Worm (Caenorhabditis elegans) whole organism, late embryonic: ENCODE data around the gene ZK632.14.

ENCODE experiments used
- C08G9.2 ChIP-seq: sonication (generic microtip); optimal IDR thresholded peaks from 2 replicates; lab custom pipeline; 2016; ENCODE audit warnings: mild to moderate bottlenecking, missing genetic modification characterization, moderate library complexity, missing compliant biosample characterization
- elt-2 ChIP-seq: sonication (generic microtip); optimal IDR thresholded peaks from 2 replicates; lab custom pipeline; 2016; ENCODE audit warnings: missing genetic modification reagents, missing genetic modification characterization, missing compliant biosample characterization
- rnt-1 ChIP-seq: sonication (generic microtip); optimal IDR thresholded peaks from 2 replicates; lab custom pipeline; 2016; ENCODE audit warnings: missing genetic modification characterization, missing compliant biosample characterization

DNA sequence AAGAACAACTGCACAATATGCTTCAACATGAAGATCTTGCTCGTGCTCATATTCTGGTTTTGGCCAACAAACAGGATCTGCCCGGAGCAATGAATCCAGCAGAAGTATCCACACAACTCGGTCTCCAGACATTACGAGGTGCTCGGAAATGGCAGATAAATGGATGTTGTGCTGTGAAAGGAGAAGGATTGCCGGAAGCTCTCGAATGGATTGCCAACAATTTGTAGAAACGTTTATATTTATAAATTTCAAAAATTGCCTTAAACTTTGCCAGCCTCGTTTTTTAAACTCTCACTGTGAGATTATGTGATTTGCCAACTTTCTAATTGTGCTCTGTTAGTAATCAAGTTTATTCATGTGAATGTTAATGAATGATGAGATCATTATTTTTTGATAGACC, 10.5 kb downstream of the ZK632.14 start:
- TF ChIP-seq elt-2 (tag; lab: Kevin White, UChicago) = no peak
- no peak for TF ChIP-seq rnt-1 (tag; lab: Kevin White, UChicago)
- TF ChIP-seq C08G9.2 = no peak
